Fruit fly (Drosophila melanogaster): ENCODE data around the gene GMF.

Gene GMF

DNA sequence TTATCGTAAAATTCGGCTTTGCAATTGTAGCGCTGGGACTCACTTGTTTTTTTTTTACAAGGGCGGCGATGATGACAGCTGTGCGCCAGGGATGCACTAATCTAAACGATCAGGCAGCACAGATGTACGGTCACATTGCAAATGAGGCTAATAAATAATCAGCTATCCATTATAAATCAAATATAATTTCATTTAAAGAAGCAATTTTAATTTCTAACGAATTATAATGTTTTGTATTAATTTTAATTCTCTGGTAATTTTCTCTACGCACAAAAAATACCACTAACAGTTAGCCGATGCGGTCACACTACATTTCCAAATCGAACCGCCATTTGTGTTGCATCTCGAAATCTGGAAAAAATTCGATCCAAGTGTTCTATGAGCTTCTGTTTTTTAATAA lies 7.9 kb upstream of the GMF start, which contains the start of the genes cni and fzy (continued):
- TF ChIP-seq mld (GFP tag; IDR thresholded peaks at IDR 0.05; ENCODE audit: partially characterized antibody) (no peak), lilli (GFP tag; optimal IDR thresholded peaks at IDR 0.05) (peak; percentile 48), cg (GFP tag; optimal IDR thresholded peaks at IDR 0.05) (no peak), CG13296 (GFP tag; optimal IDR thresholded peaks at IDR 0.05) (no peak), zfh1 (GFP tag; IDR thresholded peaks at IDR 0.05) (no peak), Optix (GFP tag; IDR thresholded peaks at IDR 0.05) (no peak), danr (GFP tag; IDR thresholded peaks at IDR 0.05) (no peak), psq (GFP tag; optimal IDR thresholded peaks at IDR 0.05) (no peak), vnd (GFP tag; IDR thresholded peaks at IDR 0.05; ENCODE audit: partially characterized antibody) (no peak), CG11504 (tag; optimal IDR thresholded peaks at IDR 0.05) (no peak), pb (GFP tag; optimal IDR thresholded peaks at IDR 0.05) (no peak), sqz (GFP tag; optimal IDR thresholded peaks at IDR 0.05) (peak; percentile 96), jing (GFP tag; optimal IDR thresholded peaks at IDR 0.05) (no peak), ttk (GFP tag; IDR thresholded peaks at IDR 0.05) (no peak), unpg (GFP tag; optimal IDR thresholded peaks at IDR 0.05) (no peak), tio (GFP tag; optimal IDR thresholded peaks at IDR 0.05) (no peak), CG2678 (tag; optimal IDR thresholded peaks at IDR 0.05) (peak; percentile 23), trem (tag; optimal IDR thresholded peaks at IDR 0.05) (peak; percentile 93), dmrt99B (tag; optimal IDR thresholded peaks at IDR 0.05) (no peak), CkIIα-i1 (GFP tag; IDR thresholded peaks at IDR 0.05) (no peak), CG3163 (GFP tag; optimal IDR thresholded peaks at IDR 0.05) (no peak), CG12155 (GFP tag; optimal IDR thresholded peaks at IDR 0.05) (peak; percentile 37), CG4360 (GFP tag; IDR thresholded peaks at IDR 0.05) (no peak), CG12071 (GFP tag; optimal IDR thresholded peaks at IDR 0.05) (no peak), ems (GFP tag; optimal IDR thresholded peaks at IDR 0.05) (no peak), CG1792 (GFP tag; optimal IDR thresholded peaks at IDR 0.05) (no peak), CG7987 (GFP tag; optimal IDR thresholded peaks at IDR 0.05) (no peak), Adf1 (GFP tag; IDR thresholded peaks at IDR 0.05) (no peak), Neu2 (GFP tag; optimal IDR thresholded peaks at IDR 0.05; ENCODE audit: borderline replicate concordance) (no peak), dysf (GFP tag; IDR thresholded peaks at IDR 0.05) (no peak), Aef1 (GFP tag; IDR thresholded peaks at IDR 0.05) (no peak), gce (GFP tag; IDR thresholded peaks at IDR 0.05) (no peak), CG17385 (GFP tag; optimal IDR thresholded peaks at IDR 0.05) (no peak), tx (GFP tag; optimal IDR thresholded peaks at IDR 0.05) (no peak), caup (GFP tag; optimal IDR thresholded peaks at IDR 0.05; ENCODE audit: severe bottlenecking) (no peak), knrl (GFP tag; IDR thresholded peaks at IDR 0.05; ENCODE audit: partially characterized antibody) (0 out of 3 replicates have a peak, but pooled peaks have one; percentile 37), Ssrp (tag; optimal IDR thresholded peaks at IDR 0.05) (peak; percentile 3), inv (GFP tag; IDR thresholded peaks at IDR 0.05; ENCODE audit: partially characterized antibody) (no peak), fd96Cb (tag; optimal IDR thresholded peaks at IDR 0.05) (no peak), ci (GFP tag; IDR thresholded peaks at IDR 0.05) (no peak), Atf-2 (GFP tag; optimal IDR thresholded peaks at IDR 0.05) (no peak), lab (GFP tag; optimal IDR thresholded peaks at IDR 0.05) (no peak), CG18011 (GFP tag; optimal IDR thresholded peaks at IDR 0.05) (no peak), C15 (GFP tag; IDR thresholded peaks at IDR 0.05) (no peak), Gsc (GFP tag; IDR thresholded peaks at IDR 0.05) (no peak), CG15011 (GFP tag; optimal IDR thresholded peaks at IDR 0.05) (no peak), bowl (GFP tag; IDR thresholded peaks at IDR 0.05) (no peak), Hr39 (optimal IDR thresholded peaks at IDR 0.05) (no peak), CG12391 (tag; optimal IDR thresholded peaks at IDR 0.05) (peak; percentile 74), pnt (GFP tag; optimal IDR thresholded peaks at IDR 0.05) (no peak), CG10462 (GFP tag; optimal IDR thresholded peaks at IDR 0.05) (no peak), Sry-δ (GFP tag; optimal IDR thresholded peaks at IDR 0.05) (peak; percentile 53)

Data from whole organism, embryonic.